Fruit fly (Drosophila melanogaster): ENCODE data around the gene Inx2.
A peak's percentile ranks its signal among the peaks of the same experiment; 100 is the strongest.

Inx2 gene

dm6 chrX:6976364-6976763 is 22.1 kb upstream of the Inx2 start:
- TF ChIP-seq CG11617 (GFP tag; optimal IDR thresholded peaks at IDR 0.05), result no peak
- TF ChIP-seq Hr96 (GFP tag; optimal IDR thresholded peaks at IDR 0.05), result no peak
- TF ChIP-seq CG5204 (GFP tag; optimal IDR thresholded peaks at IDR 0.05), result no peak
- peak; percentile 37 for TF ChIP-seq tj (GFP tag; optimal IDR thresholded peaks at IDR 0.05)
- TF ChIP-seq CG33017 (tag; optimal IDR thresholded peaks at IDR 0.05), result no peak
- no peak for TF ChIP-seq CG1620 (GFP tag; optimal IDR thresholded peaks at IDR 0.05)
- TF ChIP-seq CG14711 (tag; optimal IDR thresholded peaks at IDR 0.05), result no peak

- TF ChIP-seq toe (GFP tag; optimal IDR thresholded peaks at IDR 0.05) (no peak), ovo (GFP tag; optimal IDR thresholded peaks at IDR 0.05) (no peak), CG7101 (tag; optimal IDR thresholded peaks at IDR 0.05) (no peak), CG14711 (tag; optimal IDR thresholded peaks at IDR 0.05) (no peak), bab1 (GFP tag; optimal IDR thresholded peaks at IDR 0.05) (no peak), CG5204 (GFP tag; optimal IDR thresholded peaks at IDR 0.05) (no peak), tj (GFP tag; optimal IDR thresholded peaks at IDR 0.05) (no peak), cnc (optimal IDR thresholded peaks at IDR 0.05) (no peak), kay (GFP tag; ENCODE audit: borderline replicate concordance) (no peak), Clk (GFP tag; optimal IDR thresholded peaks at IDR 0.05) (no peak), CG33017 (tag; optimal IDR thresholded peaks at IDR 0.05) (no peak), cic (GFP tag; optimal IDR thresholded peaks at IDR 0.05) (no peak), Crg-1 (GFP tag; optimal IDR thresholded peaks at IDR 0.05) (no peak), CG11617 (GFP tag; optimal IDR thresholded peaks at IDR 0.05) (no peak), CG12768 (GFP tag; optimal IDR thresholded peaks at IDR 0.05) (no peak)
Measured at dm6 chrX:6976911-6977310, 21.6 kb upstream of the Inx2 start.

- TF ChIP-seq CG7101 (tag; optimal IDR thresholded peaks at IDR 0.05) (peak; percentile 26), bab1 (GFP tag; optimal IDR thresholded peaks at IDR 0.05) (no peak), CG5204 (GFP tag; optimal IDR thresholded peaks at IDR 0.05) (no peak), CG14711 (tag; optimal IDR thresholded peaks at IDR 0.05) (no peak), Mnt (GFP tag; optimal IDR thresholded peaks at IDR 0.05) (peak; percentile 43), toe (GFP tag; optimal IDR thresholded peaks at IDR 0.05) (no peak), CG7045 (GFP tag; optimal IDR thresholded peaks at IDR 0.05) (no peak), CG11617 (GFP tag; optimal IDR thresholded peaks at IDR 0.05) (no peak), Hr96 (GFP tag; optimal IDR thresholded peaks at IDR 0.05) (no peak), pad (GFP tag; optimal IDR thresholded peaks at IDR 0.05) (no peak), Crg-1 (GFP tag; optimal IDR thresholded peaks at IDR 0.05) (no peak), tj (GFP tag; optimal IDR thresholded peaks at IDR 0.05) (peak; percentile 95), ovo (GFP tag; optimal IDR thresholded peaks at IDR 0.05) (no peak), CG1620 (GFP tag; optimal IDR thresholded peaks at IDR 0.05) (no peak), cic (GFP tag; optimal IDR thresholded peaks at IDR 0.05) (no peak), Clk (GFP tag; optimal IDR thresholded peaks at IDR 0.05) (no peak), cnc (optimal IDR thresholded peaks at IDR 0.05) (peak in 1 of 2 experiments; percentile 5), CG12768 (GFP tag; optimal IDR thresholded peaks at IDR 0.05) (no peak), CG33017 (tag; optimal IDR thresholded peaks at IDR 0.05) (no peak), kay (GFP tag; ENCODE audit: borderline replicate concordance) (no peak)
Measured at dm6 chrX:6981470-6981952, 17.0 kb upstream of the Inx2 start.

dm6 chrX:6982054-6982453 is 16.4 kb upstream of the Inx2 start:
- peak; percentile 16 for TF ChIP-seq bab1 (GFP tag; optimal IDR thresholded peaks at IDR 0.05)
- no peak for TF ChIP-seq CG1620 (GFP tag; optimal IDR thresholded peaks at IDR 0.05)

- peak; percentile 73 for TF ChIP-seq tj (GFP tag; optimal IDR thresholded peaks at IDR 0.05)
- no peak for TF ChIP-seq Crg-1 (GFP tag; optimal IDR thresholded peaks at IDR 0.05)
- no peak for TF ChIP-seq cnc (optimal IDR thresholded peaks at IDR 0.05)
- TF ChIP-seq ovo (GFP tag; optimal IDR thresholded peaks at IDR 0.05), result no peak
Measured at dm6 chrX:6982705-6983384, 15.6 kb upstream of the Inx2 start.

dm6 chrX:6983500-6984320 is 14.8 kb upstream of the Inx2 start:
- no peak for TF ChIP-seq pad (GFP tag; optimal IDR thresholded peaks at IDR 0.05)
- no peak for TF ChIP-seq CG7101 (tag; optimal IDR thresholded peaks at IDR 0.05)
- no peak for TF ChIP-seq CG7045 (GFP tag; optimal IDR thresholded peaks at IDR 0.05)
- no peak for TF ChIP-seq bab1 (GFP tag; optimal IDR thresholded peaks at IDR 0.05)
- no peak for TF ChIP-seq CG33017 (tag; optimal IDR thresholded peaks at IDR 0.05)
- TF ChIP-seq tj (GFP tag; optimal IDR thresholded peaks at IDR 0.05), result no peak
- no peak for TF ChIP-seq Clk (GFP tag; optimal IDR thresholded peaks at IDR 0.05)
- no peak for TF ChIP-seq CG12768 (GFP tag; optimal IDR thresholded peaks at IDR 0.05)
- no peak for TF ChIP-seq cnc (optimal IDR thresholded peaks at IDR 0.05)
- no peak for TF ChIP-seq toe (GFP tag; optimal IDR thresholded peaks at IDR 0.05)
- TF ChIP-seq CG14711 (tag; optimal IDR thresholded peaks at IDR 0.05), result no peak
- no peak for TF ChIP-seq Hr96 (GFP tag; optimal IDR thresholded peaks at IDR 0.05)
- TF ChIP-seq Crg-1 (GFP tag; optimal IDR thresholded peaks at IDR 0.05), result no peak
- no peak for TF ChIP-seq CG11617 (GFP tag; optimal IDR thresholded peaks at IDR 0.05)
- TF ChIP-seq kay (GFP tag; ENCODE audit: borderline replicate concordance), result no peak

Data from whole organism, adult.